Worm (Caenorhabditis elegans): ENCODE measurements around the gene gcy-6.
A peak's percentile ranks its signal among the peaks of the same experiment; 100 is the strongest.

DNA sequence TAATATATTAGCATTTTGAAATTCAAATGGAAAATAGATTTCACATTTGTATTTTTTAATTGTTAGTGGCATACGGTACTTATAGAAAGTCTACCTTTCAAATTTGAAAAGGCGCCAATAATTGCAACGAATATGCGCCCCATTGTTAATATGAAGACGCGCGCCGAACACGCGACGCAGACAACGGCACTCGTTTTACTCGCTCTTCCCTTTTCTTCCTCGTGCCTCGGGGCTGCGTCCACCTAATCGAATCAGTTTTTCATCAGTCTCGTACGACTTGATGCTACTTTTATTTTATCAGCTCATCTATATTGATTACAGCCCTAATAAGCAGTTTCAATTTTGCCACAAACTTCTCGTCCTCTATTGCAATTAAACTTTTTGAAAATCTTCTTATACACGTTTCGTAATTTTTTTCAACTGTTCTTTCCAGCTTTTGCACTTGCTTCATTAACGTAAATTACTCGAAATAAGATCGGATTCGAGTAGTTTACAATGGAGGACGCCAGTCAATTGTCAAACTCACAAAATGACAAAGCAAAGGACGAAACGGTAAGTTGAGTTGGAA, 48.1 kb upstream of the gcy-6 start, which contains the start of gene cash-1:
- TF ChIP-seq hmg-20 (GFP tag; IDR thresholded peaks at IDR 0.05) (no peak), attf-6 (GFP tag; IDR thresholded peaks at IDR 0.05) (peak; percentile 38; the same call in 1 of the 2 replicates), unc-62 (GFP tag; optimal IDR thresholded peaks at IDR 0.05) (no peak), ama-1 (optimal IDR thresholded peaks at IDR 0.05) (peak; percentile 36), ama-1 (GFP tag; optimal IDR thresholded peaks at IDR 0.05) (no peak), unc-130 (GFP tag; optimal IDR thresholded peaks at IDR 0.05) (no peak)

Data from whole organism, young adult.